Worm (Caenorhabditis elegans) whole organism, early embryonic: ENCODE data around the gene mes-6.

ENCODE experiments used
- B0310.2 ChIP-seq: sonication (generic microtip); optimal IDR thresholded peaks from 2 replicates; lab custom pipeline; 2016; ENCODE audit warnings: mild to moderate bottlenecking, missing genetic modification characterization, missing compliant biosample characterization
- F13C5.2 ChIP-seq: sonication (generic microtip); optimal IDR thresholded peaks from 2 replicates; lab custom pipeline; 2017; ENCODE audit warnings: mild to moderate bottlenecking, missing genetic modification characterization, inconsistent platforms, missing compliant biosample characterization
- aly-1 ChIP-seq: sonication (generic microtip); optimal IDR thresholded peaks from 2 replicates; lab custom pipeline; 2016; ENCODE audit warnings: missing genetic modification characterization, missing compliant biosample characterization
- ama-1 ChIP-seq: fragments of 150-350 bp; optimal IDR thresholded peaks from 2 replicates; lab custom pipeline; 2014
- ceh-13 ChIP-seq: fragments of 200-800 bp; sonication (Bioruptor generic); optimal IDR thresholded peaks from 2 replicates; lab custom pipeline; 2018; ENCODE audit warnings: mild to moderate bottlenecking, missing genetic modification characterization, missing compliant biosample characterization
- ceh-36 ChIP-seq: sonication (generic microtip); optimal IDR thresholded peaks from 2 replicates; lab custom pipeline; 2016; ENCODE audit warnings: missing genetic modification characterization, inconsistent platforms, missing compliant biosample characterization
- ets-7 ChIP-seq: sonication (generic microtip); optimal IDR thresholded peaks from 2 replicates; lab custom pipeline; 2016; ENCODE audit warnings: missing genotype, missing genetic modification characterization, missing compliant biosample characterization
- flt-1 ChIP-seq: fragments of 200-800 bp; sonication (Bioruptor generic); IDR thresholded peaks from 2 replicates; pipeline ENCODE4 v1.3.6; 2022; ENCODE audit warnings: missing genetic modification characterization, missing compliant biosample characterization
- hmbx-1 ChIP-seq: sonication (generic microtip); optimal IDR thresholded peaks from 2 replicates; lab custom pipeline; 2016; ENCODE audit warnings: mild to moderate bottlenecking, missing genetic modification characterization, missing compliant biosample characterization
- hmg-4 ChIP-seq: fragments of 200-800 bp; sonication (Bioruptor generic); optimal IDR thresholded peaks from 2 replicates; lab custom pipeline; 2018; ENCODE audit warnings: mild to moderate bottlenecking, missing genetic modification characterization, missing compliant biosample characterization
- hnd-1 ChIP-seq: sonication (generic microtip); optimal IDR thresholded peaks from 2 replicates; lab custom pipeline; 2016; ENCODE audit warnings: missing genetic modification characterization, missing compliant biosample characterization
- pes-1 ChIP-seq: fragments of 200-800 bp; sonication (Bioruptor generic); IDR thresholded peaks from 2 replicates; pipeline ENCODE4 v1.3.6; 2022; ENCODE audit warnings: missing genetic modification reagents, missing genetic modification characterization, missing compliant biosample characterization
- scrt-1 ChIP-seq: fragments of 200-800 bp; sonication (Bioruptor generic); IDR thresholded peaks from 2 replicates; pipeline ENCODE4 v1.3.6; 2022; ENCODE audit warnings: missing genetic modification characterization, missing compliant biosample characterization
- sea-1 ChIP-seq: fragments of 200-800 bp; sonication (Bioruptor generic); conservative IDR thresholded peaks from 2 replicates; pipeline ENCODE4 v1.3.6; 2022; ENCODE audit warnings: missing genetic modification characterization, missing compliant biosample characterization
- tbx-11 ChIP-seq: fragments of 200-800 bp; sonication (Bioruptor generic); IDR thresholded peaks from 2 replicates; pipeline ENCODE4 v1.3.6; 2022; ENCODE audit warnings: missing genetic modification characterization, missing compliant biosample characterization
- tbx-37 ChIP-seq: fragments of 200-800 bp; sonication (Bioruptor generic); conservative IDR thresholded peaks from 2 replicates; pipeline ENCODE4 v1.3.6; 2022; ENCODE audit warnings: missing genetic modification reagents, missing genetic modification characterization, missing compliant biosample characterization
- tra-4 ChIP-seq: sonication (generic microtip); optimal IDR thresholded peaks from 2 replicates; lab custom pipeline; 2017; ENCODE audit warnings: missing genetic modification characterization, missing compliant biosample characterization

mes-6 gene

ce11 chrIV:8540268-8540667 is 29.2 kb downstream of the mes-6 start:
- TF ChIP-seq B0310.2 (tag; lab: Kevin White, UChicago) (no peak), F13C5.2 (tag; lab: Kevin White, UChicago) (peak; percentile 19)

- TF ChIP-seq pes-1 (GFP tag; lab: Robert Waterston, UW) (no peak), sea-1 (GFP tag; lab: Robert Waterston, UW) (no peak), tra-4 (tag; lab: Kevin White, UChicago) (no peak), ama-1 (lab: Kevin White, UChicago) (no peak), flt-1 (no peak), ets-7 (tag; lab: Kevin White, UChicago) (no peak), ceh-36 (tag; lab: Kevin White, UChicago) (no peak), ceh-13 (GFP tag; lab: Kevin White, UChicago) (no peak), tbx-11 (GFP tag; lab: Robert Waterston, UW) (no peak), F13C5.2 (tag; lab: Kevin White, UChicago) (no peak), scrt-1 (GFP tag; lab: Robert Waterston, UW) (no peak), B0310.2 (tag; lab: Kevin White, UChicago) (no peak), hmbx-1 (tag; lab: Kevin White, UChicago) (no peak), tbx-37 (GFP tag; lab: Robert Waterston, UW) (no peak), aly-1 (tag; lab: Kevin White, UChicago) (no peak), hnd-1 (tag; lab: Kevin White, UChicago) (no peak), hmg-4 (GFP tag; lab: Kevin White, UChicago) (no peak)
Measured at ce11 chrIV:8542272-8542671, 31.2 kb downstream of the mes-6 start.

- TF ChIP-seq F13C5.2 (tag; lab: Kevin White, UChicago) (no peak), tra-4 (tag; lab: Kevin White, UChicago) (no peak), tbx-37 (GFP tag; lab: Robert Waterston, UW) (no peak), scrt-1 (GFP tag; lab: Robert Waterston, UW) (no peak), tbx-11 (GFP tag; lab: Robert Waterston, UW) (no peak), hnd-1 (tag; lab: Kevin White, UChicago) (no peak), ceh-36 (tag; lab: Kevin White, UChicago) (no peak), flt-1 (no peak), aly-1 (tag; lab: Kevin White, UChicago) (no peak), ceh-13 (GFP tag; lab: Kevin White, UChicago) (no peak), hmg-4 (GFP tag; lab: Kevin White, UChicago) (no peak), ama-1 (lab: Kevin White, UChicago) (no peak), B0310.2 (tag; lab: Kevin White, UChicago) (no peak), ets-7 (tag; lab: Kevin White, UChicago) (no peak), hmbx-1 (tag; lab: Kevin White, UChicago) (no peak), pes-1 (GFP tag; lab: Robert Waterston, UW) (no peak), sea-1 (GFP tag; lab: Robert Waterston, UW) (no peak)
Measured at ce11 chrIV:8559132-8559531, 48.0 kb downstream of the mes-6 start, which contains the start of gene npr-22. Gene npr-22, plus strand, starts transcription at chrIV:8559432.
